Worm (Caenorhabditis elegans) whole organism, L1 larva: ENCODE results near the gene kin-36.
A peak's percentile ranks its signal among the peaks of the same experiment; 100 is the strongest.

Source experiments
- nhr-77 ChIP-seq: fragments of 150-350 bp; optimal IDR thresholded peaks from 2 replicates; lab custom pipeline; 2014; ENCODE audit warnings: missing biosample characterization, missing genetic modification characterization
- skn-1 ChIP-seq: fragments of 150-350 bp; optimal IDR thresholded peaks from 2 replicates; lab custom pipeline; 2014; ENCODE audit warnings: missing biosample characterization, missing genetic modification characterization
- ztf-11 ChIP-seq, 2 experiments: sonication (generic microtip); optimal IDR thresholded peaks; 2 replicates each; lab custom pipeline; 2016 to 2017; ENCODE audit warnings: missing genetic modification characterization in 2 of 2, missing biosample characterization in 1 of 2, missing compliant biosample characterization in 1 of 2

DNA sequence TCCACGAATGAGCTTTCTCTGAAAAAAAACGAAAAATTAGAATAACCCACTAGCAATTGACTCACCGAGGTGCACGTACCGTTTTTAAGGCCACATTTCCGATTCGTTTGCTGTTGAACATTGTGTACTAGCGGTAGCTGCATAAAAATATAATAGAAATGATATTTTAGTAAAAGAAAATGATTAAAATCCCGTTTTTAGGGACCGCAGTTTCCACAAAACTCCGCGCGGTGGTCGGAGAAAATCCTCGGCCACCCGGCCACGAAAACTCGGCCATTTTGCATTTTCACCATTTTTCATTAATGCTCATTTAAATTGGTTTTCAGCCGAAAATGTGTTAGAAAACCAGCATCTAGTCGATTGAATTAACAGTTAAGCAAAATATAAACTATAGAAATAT is 33.6 kb downstream of the kin-36 start, which contains the start of gene yars-2:
- TF ChIP-seq skn-1 (tag; lab: Kevin White, UChicago) = no peak
- TF ChIP-seq nhr-77 (tag; lab: Kevin White, UChicago) = no peak
- TF ChIP-seq ztf-11 (tag; optimal IDR thresholded peaks at IDR 0.05; lab: Kevin White, UChicago) = peak in 1 of 2 experiments; percentile 6
